Fruit fly (Drosophila melanogaster): Measurements from ENCODE around the gene CG2233.

Gene CG2233

dm6 chrX:8057299-8057730 lies 20.0 kb upstream of the CG2233 start (continued):
- peak; percentile 76 for TF ChIP-seq pb (GFP tag; optimal IDR thresholded peaks at IDR 0.05)
- peak; percentile 52 for TF ChIP-seq eyg (GFP tag; optimal IDR thresholded peaks at IDR 0.05)
- peak; percentile 36 for TF ChIP-seq CG13123 (GFP tag; optimal IDR thresholded peaks at IDR 0.05)
- TF ChIP-seq CG6854 (GFP tag; optimal IDR thresholded peaks at IDR 0.05) = no peak
- TF ChIP-seq CG14441 (GFP tag; IDR thresholded peaks at IDR 0.05) = peak; percentile 65
- peak; percentile 64 for TF ChIP-seq Fer1 (GFP tag; optimal IDR thresholded peaks at IDR 0.05)
- peak; percentile 60 for TF ChIP-seq odd (GFP tag; optimal IDR thresholded peaks at IDR 0.05)
- TF ChIP-seq CrebB (tag; optimal IDR thresholded peaks at IDR 0.05) = no peak
- peak; percentile 84 for TF ChIP-seq Hsf (GFP tag; optimal IDR thresholded peaks at IDR 0.05)
- no peak for TF ChIP-seq dati (GFP tag; IDR thresholded peaks at IDR 0.05)
- peak; percentile 40; the same call in 1 of the 2 replicates for TF ChIP-seq CG4404 (GFP tag; IDR thresholded peaks at IDR 0.05)
- peak; percentile 77 for TF ChIP-seq CG6654 (GFP tag; optimal IDR thresholded peaks at IDR 0.05)
- peak; percentile 67 for TF ChIP-seq NK7.1 (GFP tag; optimal IDR thresholded peaks at IDR 0.05)
- peak; percentile 75 for TF ChIP-seq slou (GFP tag; optimal IDR thresholded peaks at IDR 0.05)
- no peak for TF ChIP-seq Ravus (GFP tag; IDR thresholded peaks at IDR 0.05)
- no peak for TF ChIP-seq CG15479 (GFP tag; optimal IDR thresholded peaks at IDR 0.05)
- TF ChIP-seq CG13894 (tag; optimal IDR thresholded peaks at IDR 0.05) = peak; percentile 4
- TF ChIP-seq gem (tag; optimal IDR thresholded peaks at IDR 0.05) = peak; percentile 84
- no peak for TF ChIP-seq Mrtf (GFP tag; IDR thresholded peaks at IDR 0.05)
- peak; percentile 77 for TF ChIP-seq Rfx (GFP tag; IDR thresholded peaks at IDR 0.05)
- no peak for TF ChIP-seq nerfin-2 (GFP tag; IDR thresholded peaks at IDR 0.05; ENCODE audit: partially characterized antibody)
- peak; percentile 78 for TF ChIP-seq CG8944 (GFP tag; optimal IDR thresholded peaks at IDR 0.05)
- TF ChIP-seq CG11085 (GFP tag; IDR thresholded peaks at IDR 0.05) = peak; percentile 49; the same call in 1 of the 2 replicates
- TF ChIP-seq CG2889 (GFP tag; IDR thresholded peaks at IDR 0.05) = 0 out of 3 replicates have a peak, but pooled peaks have one; percentile 57
- peak; percentile 13; the same call in 1 of the 3 replicates for TF ChIP-seq so (GFP tag; IDR thresholded peaks at IDR 0.05)
- 0 out of 2 replicates have a peak, but pooled peaks have one; percentile 6 for TF ChIP-seq danr (GFP tag; IDR thresholded peaks at IDR 0.05)
- no peak for TF ChIP-seq gfzf (GFP tag; optimal IDR thresholded peaks at IDR 0.05)
- TF ChIP-seq Bgb (GFP tag; IDR thresholded peaks at IDR 0.05; ENCODE audit: partially characterized antibody) = no peak
- TF ChIP-seq sima (GFP tag; optimal IDR thresholded peaks at IDR 0.05) = peak; percentile 34
- TF ChIP-seq Fer3 (tag; optimal IDR thresholded peaks at IDR 0.05) = peak; percentile 36
- peak; percentile 47 for TF ChIP-seq twi (tag; optimal IDR thresholded peaks at IDR 0.05)
- peak; percentile 60 for TF ChIP-seq CG9215 (GFP tag; IDR thresholded peaks at IDR 0.05)
- TF ChIP-seq dysf (GFP tag; IDR thresholded peaks at IDR 0.05) = peak; percentile 76; the same call in 2 of the 3 replicates
- TF ChIP-seq Optix (GFP tag; IDR thresholded peaks at IDR 0.05) = peak; percentile 31; the same call in 1 of the 3 replicates
- TF ChIP-seq Dad (GFP tag; optimal IDR thresholded peaks at IDR 0.05) = peak; percentile 40
- TF ChIP-seq ttk (GFP tag; IDR thresholded peaks at IDR 0.05) = peak; percentile 39; the same call in 1 of the 2 replicates
- TF ChIP-seq CG4820 (GFP tag; optimal IDR thresholded peaks at IDR 0.05) = peak; percentile 64
- 0 out of 2 replicates have a peak, but pooled peaks have one; percentile 44 for TF ChIP-seq stc (GFP tag; IDR thresholded peaks at IDR 0.05)
- no peak for TF ChIP-seq tna (GFP tag; IDR thresholded peaks at IDR 0.05; ENCODE audit: partially characterized antibody)
- TF ChIP-seq CG2120 (GFP tag; optimal IDR thresholded peaks at IDR 0.05) = peak; percentile 85
- TF ChIP-seq CG3847 (GFP tag; IDR thresholded peaks at IDR 0.05) = peak; percentile 25; the same call in 1 of the 2 replicates
- peak; percentile 18 for TF ChIP-seq CG8359 (GFP tag; optimal IDR thresholded peaks at IDR 0.05; ENCODE audit: borderline replicate concordance)
- TF ChIP-seq mam (GFP tag; optimal IDR thresholded peaks at IDR 0.05) = peak; percentile 77
- TF ChIP-seq sim (GFP tag; IDR thresholded peaks at IDR 0.05) = no peak
- TF ChIP-seq sob (GFP tag; IDR thresholded peaks at IDR 0.05) = peak; percentile 53
- TF ChIP-seq Doc3 (GFP tag; IDR thresholded peaks at IDR 0.05; ENCODE audit: partially characterized antibody) = no peak
- TF ChIP-seq CG8388 (GFP tag; optimal IDR thresholded peaks at IDR 0.05) = peak; percentile 50
- TF ChIP-seq CG12155 (GFP tag; optimal IDR thresholded peaks at IDR 0.05) = peak; percentile 60
- no peak for TF ChIP-seq tup (GFP tag; optimal IDR thresholded peaks at IDR 0.05)

All from whole organism, embryonic.